Fruit fly (Drosophila melanogaster) whole organism, embryonic: ENCODE measurements around the gene CG31921.

Source experiments
- Aef1 ChIP-seq: fragments of 200-800 bp; sonication (Bioruptor generic); IDR thresholded peaks from 3 replicates; pipeline ENCODE4 v1.3.6; 2022; ENCODE audit warnings: missing biosample characterization, missing genetic modification characterization
- Antp ChIP-seq: fragments of 200-800 bp; sonication (Bioruptor generic); optimal IDR thresholded peaks from 3 replicates; lab custom pipeline; 2016; ENCODE audit warnings: missing biosample characterization, missing genetic modification characterization
- Atf3 ChIP-seq: fragments of 200-800 bp; sonication (Bioruptor generic); optimal IDR thresholded peaks from 3 replicates; lab custom pipeline; 2016; ENCODE audit warnings: missing biosample characterization, missing genetic modification characterization
- Bdp1 ChIP-seq: fragments of 200-800 bp; sonication (Bioruptor generic); optimal IDR thresholded peaks from 3 replicates; lab custom pipeline; 2016; ENCODE audit warnings: missing biosample characterization, missing genetic modification characterization
- Bgb ChIP-seq: fragments of 200-800 bp; sonication (Bioruptor generic); IDR thresholded peaks from 2 replicates; pipeline ENCODE4 v1.3.6; 2022; ENCODE audit warnings: missing biosample characterization, missing genetic modification characterization; ENCODE audit not compliant: partially characterized antibody
- CG10654 ChIP-seq: fragments of 200-800 bp; sonication (Bioruptor generic); optimal IDR thresholded peaks from 2 replicates; lab custom pipeline; 2016; ENCODE audit warnings: missing biosample characterization, missing genetic modification characterization
- CG11085 ChIP-seq: fragments of 200-800 bp; sonication (Bioruptor generic); IDR thresholded peaks from 2 replicates; pipeline ENCODE4 v1.3.6; 2022; ENCODE audit warnings: missing biosample characterization, missing genetic modification characterization
- CG11456 ChIP-seq: fragments of 200-800 bp; sonication (Bioruptor generic); IDR thresholded peaks from 3 replicates; pipeline ENCODE4 v1.3.6; 2022; ENCODE audit warnings: missing biosample characterization, missing genetic modification characterization
- CG13123 ChIP-seq: fragments of 200-800 bp; sonication (Bioruptor generic); optimal IDR thresholded peaks from 2 replicates; lab custom pipeline; 2016; ENCODE audit warnings: missing biosample characterization, missing genetic modification characterization
- CG15601 ChIP-seq: fragments of 200-800 bp; sonication (Bioruptor generic); optimal IDR thresholded peaks from 3 replicates; lab custom pipeline; 2019; ENCODE audit warnings: missing biosample characterization, mild to moderate bottlenecking, missing genetic modification characterization, moderate library complexity
- CG1602 ChIP-seq: fragments of 200-800 bp; sonication (Bioruptor generic); optimal IDR thresholded peaks from 3 replicates; lab custom pipeline; 2016; ENCODE audit warnings: missing biosample characterization, missing genetic modification characterization
- CG1647 ChIP-seq: fragments of 200-800 bp; sonication (Bioruptor generic); optimal IDR thresholded peaks from 3 replicates; lab custom pipeline; 2016; ENCODE audit warnings: missing biosample characterization, missing genetic modification characterization
- CG16779 ChIP-seq: fragments of 200-800 bp; sonication (Bioruptor generic); IDR thresholded peaks from 2 replicates; pipeline ENCODE4 v1.3.6; 2022; ENCODE audit warnings: missing biosample characterization, missing genetic modification characterization
- CG16813 ChIP-seq: fragments of 200-800 bp; sonication (Bioruptor generic); IDR thresholded peaks from 3 replicates; pipeline ENCODE4 v1.3.6; 2022; ENCODE audit warnings: missing biosample characterization, missing genetic modification characterization; ENCODE audit not compliant: partially characterized antibody
- CG17568 ChIP-seq: fragments of 200-800 bp; sonication (Bioruptor generic); optimal IDR thresholded peaks from 2 replicates; lab custom pipeline; 2018; ENCODE audit warnings: missing biosample characterization, mild to moderate bottlenecking, missing genetic modification characterization, moderate library complexity
- CG17912 ChIP-seq: fragments of 200-800 bp; sonication (Bioruptor generic); optimal IDR thresholded peaks from 2 replicates; lab custom pipeline; 2018; ENCODE audit warnings: missing biosample characterization, mild to moderate bottlenecking, missing genetic modification characterization
- CG18764 ChIP-seq: fragments of 200-800 bp; sonication (Bioruptor generic); optimal IDR thresholded peaks from 3 replicates; lab custom pipeline; 2016; ENCODE audit warnings: missing biosample characterization, missing genetic modification characterization
- CG31365 ChIP-seq: fragments of 200-800 bp; sonication (Bioruptor generic); optimal IDR thresholded peaks from 2 replicates; lab custom pipeline; 2018; ENCODE audit warnings: missing biosample characterization, mild to moderate bottlenecking, missing genetic modification characterization
- CG31441 ChIP-seq: fragments of 200-800 bp; sonication (Bioruptor generic); IDR thresholded peaks from 2 replicates; pipeline ENCODE4 v1.3.6; 2022; ENCODE audit warnings: missing biosample characterization, missing genetic modification characterization
- CG3163 ChIP-seq: fragments of 200-800 bp; sonication (Bioruptor generic); optimal IDR thresholded peaks from 3 replicates; lab custom pipeline; 2016; ENCODE audit warnings: missing biosample characterization, missing genetic modification characterization
- CG34224 ChIP-seq: fragments of 200-800 bp; sonication (Bioruptor generic); IDR thresholded peaks from 3 replicates; pipeline ENCODE4 v1.3.6; 2022; ENCODE audit warnings: missing biosample characterization, missing genetic modification characterization; ENCODE audit not compliant: partially characterized antibody
- CG4360 ChIP-seq: fragments of 200-800 bp; sonication (Bioruptor generic); IDR thresholded peaks from 2 replicates; pipeline ENCODE4 v1.3.6; 2022; ENCODE audit warnings: missing biosample characterization, missing genetic modification characterization
- CG4404 ChIP-seq: fragments of 200-800 bp; sonication (Bioruptor generic); IDR thresholded peaks from 2 replicates; pipeline ENCODE4 v1.3.6; 2022; ENCODE audit warnings: missing biosample characterization, missing genetic modification characterization
- CG4730 ChIP-seq: fragments of 200-800 bp; sonication (Bioruptor generic); IDR thresholded peaks from 2 replicates; pipeline ENCODE4 v1.3.6; 2022; ENCODE audit warnings: missing biosample characterization, missing genetic modification characterization
- CG4854 ChIP-seq: fragments of 200-800 bp; sonication (Bioruptor generic); optimal IDR thresholded peaks from 2 replicates; lab custom pipeline; 2016; ENCODE audit warnings: missing biosample characterization, missing genetic modification characterization, inconsistent platforms
- CG6854 ChIP-seq: fragments of 200-800 bp; sonication (Bioruptor generic); optimal IDR thresholded peaks from 3 replicates; lab custom pipeline; 2017; ENCODE audit warnings: missing biosample characterization, mild to moderate bottlenecking, missing genetic modification characterization
- CG7556 ChIP-seq: fragments of 200-800 bp; sonication (Bioruptor generic); optimal IDR thresholded peaks from 2 replicates; lab custom pipeline; 2017; ENCODE audit warnings: missing biosample characterization, mild to moderate bottlenecking, missing genetic modification characterization
- CG7987 ChIP-seq: fragments of 200-800 bp; sonication (Bioruptor generic); optimal IDR thresholded peaks from 2 replicates; lab custom pipeline; 2018; ENCODE audit warnings: missing biosample characterization, mild to moderate bottlenecking, missing genetic modification characterization, moderate library complexity
- CTCF ChIP-seq: fragments of 200-800 bp; sonication (Bioruptor generic); optimal IDR thresholded peaks from 2 replicates; lab custom pipeline; 2017; ENCODE audit warnings: missing biosample characterization, mild to moderate bottlenecking, missing genetic modification characterization, moderate library complexity
- Dip2 ChIP-seq: fragments of 200-800 bp; sonication (Bioruptor generic); IDR thresholded peaks from 2 replicates; pipeline ENCODE4 v1.3.6; 2022; ENCODE audit warnings: missing biosample characterization, missing genetic modification characterization
- Dp ChIP-seq: fragments of 200-800 bp; sonication (Bioruptor generic); optimal IDR thresholded peaks from 2 replicates; lab custom pipeline; 2018; ENCODE audit warnings: missing biosample characterization, mild to moderate bottlenecking, missing genetic modification characterization, moderate library complexity
- Fer1 ChIP-seq: fragments of 200-800 bp; sonication (Bioruptor generic); optimal IDR thresholded peaks from 2 replicates; lab custom pipeline; 2017; ENCODE audit warnings: missing biosample characterization, mild to moderate bottlenecking, missing genetic modification characterization
- HLH54F ChIP-seq: fragments of 200-800 bp; sonication (Bioruptor generic); optimal IDR thresholded peaks from 3 replicates; lab custom pipeline; 2016; ENCODE audit warnings: missing biosample characterization, missing genetic modification characterization
- Hr3 ChIP-seq: fragments of 200-800 bp; sonication (Bioruptor generic); optimal IDR thresholded peaks from 3 replicates; lab custom pipeline; 2016; ENCODE audit warnings: missing biosample characterization, missing genetic modification characterization
- MTF-1 ChIP-seq: fragments of 200-800 bp; sonication (Bioruptor generic); optimal IDR thresholded peaks from 2 replicates; lab custom pipeline; 2018; ENCODE audit warnings: missing biosample characterization, mild to moderate bottlenecking, missing genetic modification characterization, borderline replicate concordance
- Rx ChIP-seq: fragments of 200-800 bp; sonication (Bioruptor generic); IDR thresholded peaks from 2 replicates; pipeline ENCODE4 v1.3.6; 2022; ENCODE audit warnings: missing biosample characterization, missing genetic modification characterization
- Sox100B ChIP-seq: fragments of 200-800 bp; sonication (Bioruptor generic); optimal IDR thresholded peaks from 3 replicates; lab custom pipeline; 2018; ENCODE audit warnings: missing biosample characterization, mild to moderate bottlenecking, missing genetic modification characterization
- Sox102F ChIP-seq: fragments of 200-800 bp; sonication (Bioruptor generic); optimal IDR thresholded peaks from 2 replicates; lab custom pipeline; 2018; ENCODE audit warnings: missing biosample characterization, mild to moderate bottlenecking, missing genetic modification characterization, moderate library complexity
- dimm ChIP-seq: fragments of 200-800 bp; sonication (Bioruptor generic); IDR thresholded peaks from 2 replicates; pipeline ENCODE4 v1.3.6; 2022; ENCODE audit warnings: missing biosample characterization, missing genetic modification characterization
- ftz-f1 ChIP-seq: fragments of 200-800 bp; sonication (Bioruptor generic); optimal IDR thresholded peaks from 2 replicates; lab custom pipeline; 2016; ENCODE audit warnings: missing biosample characterization, missing genetic modification characterization
- gsb-n ChIP-seq: fragments of 200-800 bp; sonication (Bioruptor generic); optimal IDR thresholded peaks from 3 replicates; lab custom pipeline; 2018; ENCODE audit warnings: missing biosample characterization, mild to moderate bottlenecking, missing genetic modification characterization
- h ChIP-seq: fragments of >200 bp; optimal IDR thresholded peaks from 2 replicates; lab custom pipeline; 2017
- lola ChIP-seq, 3 experiments: fragments of >200 bp in 2 of 3; fragments of 200-800 bp in 1 of 3; sonication (Bioruptor generic) in 1 of 3; optimal IDR thresholded peaks; 2 replicates each; lab custom pipeline; 2017 to 2019; ENCODE audit warnings: missing biosample characterization in 3 of 3, missing genetic modification characterization in 3 of 3, mild to moderate bottlenecking in 1 of 3, moderate library complexity in 1 of 3
- odd ChIP-seq: fragments of 200-800 bp; sonication (Bioruptor generic); optimal IDR thresholded peaks from 2 replicates; lab custom pipeline; 2017; ENCODE audit warnings: missing biosample characterization, mild to moderate bottlenecking, missing genetic modification characterization
- pnt ChIP-seq: fragments of 200-800 bp; sonication (Bioruptor generic); optimal IDR thresholded peaks from 3 replicates; lab custom pipeline; 2016; ENCODE audit warnings: missing biosample characterization, missing genetic modification characterization
- sens-2 ChIP-seq: fragments of 200-800 bp; sonication (Bioruptor generic); IDR thresholded peaks from 2 replicates; pipeline ENCODE4 v1.3.6; 2022; ENCODE audit warnings: missing biosample characterization, missing genetic modification characterization
- seq ChIP-seq: fragments of 200-800 bp; sonication (Bioruptor generic); IDR thresholded peaks from 2 replicates; pipeline ENCODE4 v1.3.6; 2022; ENCODE audit warnings: missing biosample characterization, missing genetic modification characterization
- ssp ChIP-seq: fragments of 200-800 bp; sonication (Bioruptor generic); IDR thresholded peaks from 2 replicates; pipeline ENCODE4 v1.3.6; 2022; ENCODE audit warnings: missing biosample characterization, missing genetic modification characterization
- vvl ChIP-seq: fragments of 200-800 bp; sonication (Bioruptor generic); IDR thresholded peaks from 2 replicates; pipeline ENCODE4 v1.3.6; 2022; ENCODE audit warnings: missing biosample characterization, missing genetic modification characterization
- wor ChIP-seq: fragments of 200-800 bp; sonication (Bioruptor generic); IDR thresholded peaks from 2 replicates; pipeline ENCODE4 v1.3.6; 2022; ENCODE audit warnings: missing biosample characterization, missing genetic modification characterization
- yki ChIP-seq: fragments of >200 bp; optimal IDR thresholded peaks from 3 replicates; lab custom pipeline; 2018
- zen ChIP-seq: fragments of 200-800 bp; sonication (Bioruptor generic); optimal IDR thresholded peaks from 3 replicates; lab custom pipeline; 2018; ENCODE audit warnings: missing biosample characterization, mild to moderate bottlenecking, missing genetic modification characterization, moderate library complexity
- zfh2 ChIP-seq: fragments of 200-800 bp; sonication (Bioruptor generic); optimal IDR thresholded peaks from 2 replicates; lab custom pipeline; 2016; ENCODE audit warnings: missing biosample characterization, missing genetic modification characterization

The CG31921 gene

DNA sequence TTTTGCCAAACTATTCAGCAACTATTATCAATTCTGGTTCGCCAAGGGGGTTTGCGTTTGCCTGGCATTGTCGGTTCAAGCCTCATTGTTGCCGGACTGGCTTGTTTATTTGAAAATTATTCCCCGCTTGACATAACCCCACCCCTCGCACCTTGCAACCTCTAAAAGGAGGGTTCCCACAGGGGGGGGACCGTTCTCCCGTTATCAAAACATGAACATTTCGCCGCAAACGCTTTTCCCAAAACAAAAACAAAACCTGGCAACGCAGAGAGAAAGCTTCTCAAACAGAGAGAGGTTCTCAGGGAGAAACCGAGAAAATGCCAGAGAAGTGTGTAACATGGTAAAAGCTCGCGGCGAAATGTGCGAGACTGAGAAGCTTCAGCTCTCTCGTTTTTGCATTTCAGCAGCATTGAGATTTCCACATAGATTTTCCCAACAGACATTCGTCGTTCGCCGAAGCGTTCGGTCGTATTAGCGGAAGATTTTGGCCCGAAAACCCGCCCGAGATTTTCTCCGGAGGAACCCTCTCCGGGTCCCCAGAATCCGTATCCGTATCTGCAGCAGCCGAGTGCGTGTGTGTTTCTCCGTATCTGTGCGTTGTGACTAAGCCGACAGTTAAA is 22.2 kb downstream of the CG31921 start (continued):
- no peak for TF ChIP-seq CG7556 (GFP tag; lab: Kevin White, UChicago)
- TF ChIP-seq Atf3 (GFP tag; lab: Kevin White, UChicago): no peak
- no peak for TF ChIP-seq gsb-n (tag; lab: Kevin White, UChicago)
- TF ChIP-seq ftz-f1 (GFP tag; lab: Kevin White, UChicago): no peak
- no peak; the same call in 1 of the 2 replicates for TF ChIP-seq vvl (GFP tag; lab: Robert Waterston, UW)
- no peak for TF ChIP-seq Dp (GFP tag; lab: Kevin White, UChicago)
- no peak for TF ChIP-seq Hr3 (GFP tag; lab: Kevin White, UChicago)
- no peak for TF ChIP-seq CG1602 (GFP tag; lab: Kevin White, UChicago)
- no peak for TF ChIP-seq CG31365
- peak; percentile 10 for TF ChIP-seq Fer1 (GFP tag; lab: Kevin White, UChicago)
- no peak for TF ChIP-seq CG11456 (GFP tag; lab: Robert Waterston, UW)
- no peak for TF ChIP-seq HLH54F (GFP tag; lab: Kevin White, UChicago)
- no peak for TF ChIP-seq Rx
- no peak for TF ChIP-seq Antp (GFP tag; lab: Kevin White, UChicago)
- TF ChIP-seq CG15601 (tag; lab: Kevin White, UChicago): no peak
- no peak for TF ChIP-seq CTCF (GFP tag; lab: Kevin White, UChicago)
- no peak for TF ChIP-seq Sox100B (GFP tag; lab: Kevin White, UChicago)
- no peak for TF ChIP-seq CG4404 (GFP tag; lab: Robert Waterston, UW)
- no peak for TF ChIP-seq CG18764 (GFP tag; lab: Kevin White, UChicago)
- no peak for TF ChIP-seq yki (lab: Kevin White, UChicago)
- no peak for TF ChIP-seq zen (tag; lab: Kevin White, UChicago)
- no peak for TF ChIP-seq CG16813
- TF ChIP-seq MTF-1 (GFP tag; lab: Kevin White, UChicago): no peak
- TF ChIP-seq CG6854 (GFP tag; lab: Kevin White, UChicago): no peak
- no peak for TF ChIP-seq CG17568 (GFP tag; lab: Kevin White, UChicago)
- TF ChIP-seq seq (GFP tag; lab: Robert Waterston, UW): no peak
- peak; percentile 42; the same call in 1 of the 3 replicates for TF ChIP-seq Aef1
- TF ChIP-seq CG7987 (GFP tag; lab: Kevin White, UChicago): no peak
- no peak for TF ChIP-seq CG11085 (GFP tag; lab: Robert Waterston, UW)
- TF ChIP-seq zfh2 (GFP tag; lab: Kevin White, UChicago): peak; percentile 3
- TF ChIP-seq ssp: no peak
- TF ChIP-seq Bdp1 (GFP tag; lab: Kevin White, UChicago): no peak
- TF ChIP-seq Sox102F: no peak
- no peak for TF ChIP-seq pnt (GFP tag; lab: Kevin White, UChicago)
- TF ChIP-seq CG17912 (GFP tag; lab: Kevin White, UChicago): no peak
- no peak for TF ChIP-seq dimm (GFP tag; lab: Robert Waterston, UW)
- no peak for TF ChIP-seq CG13123 (GFP tag; lab: Kevin White, UChicago)
- no peak for TF ChIP-seq CG4730 (GFP tag; lab: Robert Waterston, UW)
- no peak for TF ChIP-seq CG4854 (GFP tag; lab: Kevin White, UChicago)
- TF ChIP-seq Dip2 (GFP tag; lab: Robert Waterston, UW): no peak
- TF ChIP-seq CG1647: no peak
- no peak for TF ChIP-seq lola (GFP tag; optimal IDR thresholded peaks at IDR 0.05; lab: Kevin White, UChicago)
- no peak for TF ChIP-seq sens-2 (GFP tag; lab: Robert Waterston, UW)
- 0 out of 2 replicates have a peak, but pooled peaks have one; percentile 26 for TF ChIP-seq Bgb
- TF ChIP-seq CG3163 (GFP tag; lab: Kevin White, UChicago): no peak
- TF ChIP-seq CG34224 (GFP tag; lab: Robert Waterston, UW): peak; percentile 60; the same call in 2 of the 3 replicates
- TF ChIP-seq CG16779: 0 out of 2 replicates have a peak, but pooled peaks have one; percentile 22
- no peak for TF ChIP-seq CG4360
- TF ChIP-seq wor (GFP tag; lab: Robert Waterston, UW): no peak
- no peak for TF ChIP-seq odd (GFP tag; lab: Kevin White, UChicago)
- no peak for TF ChIP-seq h (lab: Kevin White, UChicago)
- no peak for TF ChIP-seq CG10654 (GFP tag; lab: Kevin White, UChicago)
- no peak for TF ChIP-seq CG31441 (GFP tag; lab: Robert Waterston, UW)
